Fruit fly (Drosophila melanogaster) whole organism, embryonic: Measurements from ENCODE around the gene CG14440.

ENCODE experiments used
- Atf3 ChIP-seq: fragments of 200-800 bp; sonication (Bioruptor generic); optimal IDR thresholded peaks from 3 replicates; lab custom pipeline; 2016; ENCODE audit warnings: missing biosample characterization, missing genetic modification characterization
- B-H2 ChIP-seq: fragments of 200-800 bp; sonication (Bioruptor generic); optimal IDR thresholded peaks from 2 replicates; lab custom pipeline; 2018; ENCODE audit warnings: missing biosample characterization, mild to moderate bottlenecking, missing genetic modification characterization
- Bteb2 ChIP-seq: fragments of 200-800 bp; sonication (Bioruptor generic); optimal IDR thresholded peaks from 2 replicates; lab custom pipeline; 2016; ENCODE audit warnings: missing biosample characterization, missing genetic modification characterization
- C15 ChIP-seq: fragments of 200-800 bp; sonication (Bioruptor generic); IDR thresholded peaks from 3 replicates; pipeline ENCODE4 v1.3.6; 2022; ENCODE audit warnings: missing biosample characterization, missing genetic modification characterization
- CG10267 ChIP-seq: fragments of 200-800 bp; sonication (Bioruptor generic); optimal IDR thresholded peaks from 2 replicates; lab custom pipeline; 2018; ENCODE audit warnings: missing biosample characterization, mild to moderate bottlenecking, missing genetic modification characterization, moderate library complexity
- CG10366 ChIP-seq: fragments of 200-800 bp; sonication (Bioruptor generic); IDR thresholded peaks from 2 replicates; pipeline ENCODE4 v1.3.6; 2022; ENCODE audit warnings: missing biosample characterization, missing genetic modification characterization
- CG12219 ChIP-seq: fragments of 200-800 bp; sonication (Bioruptor generic); optimal IDR thresholded peaks from 3 replicates; lab custom pipeline; 2018; ENCODE audit warnings: missing biosample characterization, mild to moderate bottlenecking, missing genetic modification characterization
- CG1233 ChIP-seq: fragments of 200-800 bp; sonication (Bioruptor generic); optimal IDR thresholded peaks from 4 replicates; lab custom pipeline; 2018; ENCODE audit warnings: missing biosample characterization, mild to moderate bottlenecking, missing genetic modification characterization
- CG13775 ChIP-seq: fragments of 200-800 bp; sonication (Bioruptor generic); optimal IDR thresholded peaks from 3 replicates; lab custom pipeline; 2017; ENCODE audit warnings: missing biosample characterization, mild to moderate bottlenecking, missing genetic modification characterization
- CG16863 ChIP-seq: fragments of 200-800 bp; sonication (Bioruptor generic); optimal IDR thresholded peaks from 3 replicates; lab custom pipeline; 2016; ENCODE audit warnings: missing biosample characterization, missing genetic modification characterization
- CG17912 ChIP-seq: fragments of 200-800 bp; sonication (Bioruptor generic); optimal IDR thresholded peaks from 2 replicates; lab custom pipeline; 2018; ENCODE audit warnings: missing biosample characterization, mild to moderate bottlenecking, missing genetic modification characterization
- CG2875 ChIP-seq: fragments of 200-800 bp; sonication (Bioruptor generic); optimal IDR thresholded peaks from 2 replicates; lab custom pipeline; 2017; ENCODE audit warnings: missing biosample characterization, mild to moderate bottlenecking, missing genetic modification characterization, missing genetic modification reagents
- CG3065 ChIP-seq: fragments of 200-800 bp; sonication (Bioruptor generic); optimal IDR thresholded peaks from 2 replicates; lab custom pipeline; 2016; ENCODE audit warnings: missing biosample characterization, missing genetic modification characterization
- CG32772 ChIP-seq: fragments of 200-800 bp; sonication (Bioruptor generic); IDR thresholded peaks from 2 replicates; pipeline ENCODE4 v1.3.6; 2022; ENCODE audit warnings: missing biosample characterization, missing genetic modification characterization
- CG43689 ChIP-seq: fragments of 200-800 bp; sonication (Bioruptor generic); IDR thresholded peaks from 2 replicates; pipeline ENCODE4 v1.3.6; 2022; ENCODE audit warnings: missing biosample characterization, missing genetic modification characterization
- CG4730 ChIP-seq: fragments of 200-800 bp; sonication (Bioruptor generic); IDR thresholded peaks from 2 replicates; pipeline ENCODE4 v1.3.6; 2022; ENCODE audit warnings: missing biosample characterization, missing genetic modification characterization
- CG5245 ChIP-seq: fragments of 200-800 bp; sonication (Bioruptor generic); optimal IDR thresholded peaks from 3 replicates; lab custom pipeline; 2016; ENCODE audit warnings: missing biosample characterization, missing genetic modification characterization
- CG6765 ChIP-seq: fragments of 200-800 bp; sonication (Bioruptor generic); optimal IDR thresholded peaks from 3 replicates; lab custom pipeline; 2017; ENCODE audit warnings: missing biosample characterization, mild to moderate bottlenecking, missing genetic modification characterization
- CG6813 ChIP-seq: fragments of 200-800 bp; sonication (Bioruptor generic); optimal IDR thresholded peaks from 2 replicates; lab custom pipeline; 2017; ENCODE audit warnings: missing biosample characterization, missing genetic modification characterization, mild to moderate bottlenecking, moderate library complexity, missing genetic modification reagents
- CG7745 ChIP-seq: fragments of 200-800 bp; sonication (Bioruptor generic); optimal IDR thresholded peaks from 2 replicates; lab custom pipeline; 2018; ENCODE audit warnings: missing biosample characterization, mild to moderate bottlenecking, missing genetic modification characterization, moderate library complexity
- CG7928 ChIP-seq: fragments of 200-800 bp; sonication (Bioruptor generic); optimal IDR thresholded peaks from 2 replicates; lab custom pipeline; 2017; ENCODE audit warnings: missing biosample characterization, mild to moderate bottlenecking, missing genetic modification characterization
- CG8478 ChIP-seq: fragments of >200 bp; optimal IDR thresholded peaks from 2 replicates; lab custom pipeline; 2018
- CG9215 ChIP-seq: fragments of 200-800 bp; sonication (Bioruptor generic); IDR thresholded peaks from 2 replicates; pipeline ENCODE4 v1.3.6; 2022; ENCODE audit warnings: missing biosample characterization, missing genetic modification characterization
- CHES-1-like ChIP-seq: fragments of 200-800 bp; sonication (Bioruptor generic); optimal IDR thresholded peaks from 2 replicates; lab custom pipeline; 2016; ENCODE audit warnings: missing biosample characterization, missing genetic modification characterization
- CoRest ChIP-seq: fragments of 200-800 bp; sonication (Bioruptor generic); optimal IDR thresholded peaks from 3 replicates; lab custom pipeline; 2018; ENCODE audit warnings: missing biosample characterization, mild to moderate bottlenecking, missing genetic modification characterization, moderate library complexity
- D19A ChIP-seq: fragments of 200-800 bp; optimal IDR thresholded peaks from 3 replicates; lab custom pipeline; 2019; ENCODE audit warnings: missing biosample characterization, mild to moderate bottlenecking, missing genetic modification characterization, moderate library complexity
- Deaf1 ChIP-seq: fragments of 200-800 bp; optimal IDR thresholded peaks from 3 replicates; lab custom pipeline; 2019; ENCODE audit warnings: missing biosample characterization, mild to moderate bottlenecking, missing genetic modification characterization, moderate library complexity
- Ets97D ChIP-seq: fragments of 200-800 bp; sonication (Bioruptor generic); optimal IDR thresholded peaks from 3 replicates; lab custom pipeline; 2016; ENCODE audit warnings: missing biosample characterization, missing genetic modification characterization
- Ptx1 ChIP-seq: fragments of 200-800 bp; sonication (Bioruptor generic); IDR thresholded peaks from 2 replicates; pipeline ENCODE4 v1.3.6; 2022; ENCODE audit warnings: missing biosample characterization, missing genetic modification characterization
- Stat92E ChIP-seq, 3 experiments: fragments of >200 bp in 2 of 3; fragments of 200-800 bp in 1 of 3; sonication (Bioruptor generic) in 1 of 3; optimal IDR thresholded peaks; 2 replicates each; lab custom pipeline; 2017 to 2019; ENCODE audit warnings: missing biosample characterization in 3 of 3, missing genetic modification characterization in 3 of 3, mild to moderate bottlenecking in 1 of 3, moderate library complexity in 1 of 3
- amos ChIP-seq: fragments of 200-800 bp; sonication (Bioruptor generic); IDR thresholded peaks from 2 replicates; pipeline ENCODE4 v1.3.6; 2022; ENCODE audit warnings: missing biosample characterization, missing genetic modification characterization; ENCODE audit not compliant: partially characterized antibody
- aop ChIP-seq: fragments of 200-800 bp; sonication (Bioruptor generic); IDR thresholded peaks from 2 replicates; pipeline ENCODE4 v1.3.6; 2022; ENCODE audit warnings: missing biosample characterization, missing genetic modification characterization
- chif ChIP-seq, 2 experiments: fragments of 200-800 bp; sonication (Bioruptor generic); optimal IDR thresholded peaks; 3 replicates each; lab custom pipeline; 2016; ENCODE audit warnings: missing biosample characterization in 2 of 2, missing genetic modification characterization in 2 of 2
- dysf ChIP-seq: fragments of 200-800 bp; sonication (Bioruptor generic); IDR thresholded peaks from 3 replicates; pipeline ENCODE4 v1.3.6; 2022; ENCODE audit warnings: missing biosample characterization, missing genetic modification characterization
- eyg ChIP-seq: fragments of 200-800 bp; sonication (Bioruptor generic); optimal IDR thresholded peaks from 3 replicates; lab custom pipeline; 2016; ENCODE audit warnings: missing biosample characterization, missing genetic modification characterization
- fd3F ChIP-seq: fragments of 200-800 bp; sonication (Bioruptor generic); optimal IDR thresholded peaks from 2 replicates; lab custom pipeline; 2018; ENCODE audit warnings: missing biosample characterization, mild to moderate bottlenecking, missing genetic modification characterization, moderate library complexity
- fru ChIP-seq: fragments of >200 bp; optimal IDR thresholded peaks from 2 replicates; lab custom pipeline; 2017
- mam ChIP-seq: fragments of 200-800 bp; sonication (Bioruptor generic); optimal IDR thresholded peaks from 3 replicates; lab custom pipeline; 2016; ENCODE audit warnings: missing biosample characterization, missing genetic modification characterization
- repo ChIP-seq: fragments of 200-800 bp; sonication (Bioruptor generic); optimal IDR thresholded peaks from 2 replicates; lab custom pipeline; 2016; ENCODE audit warnings: missing biosample characterization, missing genetic modification characterization
- sens-2 ChIP-seq: fragments of 200-800 bp; sonication (Bioruptor generic); IDR thresholded peaks from 2 replicates; pipeline ENCODE4 v1.3.6; 2022; ENCODE audit warnings: missing biosample characterization, missing genetic modification characterization
- shn ChIP-seq: fragments of 200-800 bp; sonication (Bioruptor generic); optimal IDR thresholded peaks from 3 replicates; lab custom pipeline; 2016; ENCODE audit warnings: missing biosample characterization, missing genetic modification characterization
- sisA ChIP-seq: fragments of 200-800 bp; sonication (Bioruptor generic); IDR thresholded peaks from 2 replicates; pipeline ENCODE4 v1.3.6; 2022; ENCODE audit warnings: missing biosample characterization, missing genetic modification characterization
- slou ChIP-seq: fragments of 200-800 bp; sonication (Bioruptor generic); optimal IDR thresholded peaks from 3 replicates; lab custom pipeline; 2016; ENCODE audit warnings: missing biosample characterization, missing genetic modification characterization
- sob ChIP-seq: fragments of 200-800 bp; sonication (Bioruptor generic); IDR thresholded peaks from 2 replicates; pipeline ENCODE4 v1.3.6; 2022; ENCODE audit warnings: missing biosample characterization, missing genetic modification characterization
- sr ChIP-seq: fragments of 200-800 bp; sonication (Bioruptor generic); IDR thresholded peaks from 3 replicates; pipeline ENCODE4 v1.3.6; 2022; ENCODE audit warnings: missing biosample characterization, missing genetic modification characterization
- tgo ChIP-seq: fragments of 200-800 bp; sonication (Bioruptor generic); IDR thresholded peaks from 3 replicates; pipeline ENCODE4 v1.3.6; 2022; ENCODE audit warnings: missing biosample characterization, missing genetic modification characterization
- tin ChIP-seq: fragments of 200-800 bp; sonication (Bioruptor generic); optimal IDR thresholded peaks from 3 replicates; lab custom pipeline; 2016; ENCODE audit warnings: missing biosample characterization, missing genetic modification characterization
- tio ChIP-seq: fragments of 200-800 bp; sonication (Bioruptor generic); optimal IDR thresholded peaks from 2 replicates; lab custom pipeline; 2017; ENCODE audit warnings: missing biosample characterization, missing genetic modification characterization, inconsistent platforms
- toy ChIP-seq: fragments of 200-800 bp; sonication (Bioruptor generic); IDR thresholded peaks from 2 replicates; pipeline ENCODE4 v1.3.6; 2022; ENCODE audit warnings: missing biosample characterization, missing genetic modification characterization
- ttk ChIP-seq: fragments of 200-800 bp; sonication (Bioruptor generic); IDR thresholded peaks from 2 replicates; pipeline ENCODE4 v2.1.2; 2022; ENCODE audit warnings: missing biosample characterization, missing genetic modification characterization
- vnd ChIP-seq: fragments of 200-800 bp; sonication (Bioruptor generic); IDR thresholded peaks from 3 replicates; pipeline ENCODE4 v1.3.6; 2022; ENCODE audit warnings: missing biosample characterization, missing genetic modification characterization; ENCODE audit not compliant: partially characterized antibody
- wor ChIP-seq: fragments of 200-800 bp; sonication (Bioruptor generic); IDR thresholded peaks from 2 replicates; pipeline ENCODE4 v1.3.6; 2022; ENCODE audit warnings: missing biosample characterization, missing genetic modification characterization

The CG14440 gene

DNA sequence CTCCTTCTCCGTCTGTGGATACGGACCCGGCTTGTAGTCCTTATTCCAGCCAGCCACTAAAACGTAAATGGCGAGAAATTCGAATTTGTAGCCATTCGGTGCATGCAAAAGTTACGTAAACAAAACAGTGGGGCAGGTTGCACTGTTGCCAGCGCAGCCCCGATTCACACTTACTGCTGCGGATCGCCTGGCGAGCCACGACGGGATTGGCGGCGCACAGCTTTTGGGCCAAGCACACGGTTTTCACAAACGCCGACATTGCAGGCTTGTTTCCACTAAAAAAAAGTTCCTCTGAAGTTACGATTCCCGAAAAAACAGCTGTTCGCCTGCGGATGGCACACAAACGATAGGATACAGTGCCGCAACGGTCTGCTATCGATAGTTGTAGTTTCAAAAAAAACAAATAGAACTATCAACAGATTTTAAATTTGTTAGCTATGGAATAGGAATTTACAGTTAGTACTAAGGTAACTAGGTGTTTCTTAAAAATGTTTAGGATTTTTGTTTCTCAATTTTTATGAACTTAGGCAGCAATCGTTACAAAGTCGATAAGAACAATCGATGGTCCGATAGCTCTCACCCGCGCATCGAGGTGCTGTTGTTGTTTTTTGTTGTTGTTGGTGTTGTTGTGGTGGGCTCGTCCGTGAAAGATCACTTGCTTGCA lies 20.4 kb downstream of the CG14440 start, which contains the start of gene Fum1 (continued):
- TF ChIP-seq CG4730 (GFP tag; lab: Robert Waterston, UW), result no peak
- TF ChIP-seq ttk (GFP tag; lab: Robert Waterston, UW), result no peak
- TF ChIP-seq CG12219 (GFP tag; lab: Kevin White, UChicago), result no peak
- peak; percentile 44 for TF ChIP-seq CG10267 (tag; lab: Kevin White, UChicago)
- peak; percentile 80 for TF ChIP-seq amos (GFP tag; lab: Robert Waterston, UW)
- no peak for TF ChIP-seq repo (GFP tag; lab: Kevin White, UChicago)
- TF ChIP-seq sr (GFP tag; lab: Robert Waterston, UW), result no peak
- TF ChIP-seq CG17912 (GFP tag; lab: Kevin White, UChicago), result no peak
- TF ChIP-seq CG16863 (GFP tag; lab: Kevin White, UChicago), result no peak
- no peak for TF ChIP-seq tgo (GFP tag; lab: Robert Waterston, UW)
- no peak for TF ChIP-seq dysf (GFP tag; lab: Robert Waterston, UW)
- no peak for TF ChIP-seq tin
- TF ChIP-seq CG13775, result no peak
- TF ChIP-seq CG9215 (GFP tag; lab: Robert Waterston, UW), result no peak
- TF ChIP-seq mam (GFP tag; lab: Kevin White, UChicago), result peak; percentile 23
- TF ChIP-seq sob (GFP tag; lab: Robert Waterston, UW), result no peak
- no peak for TF ChIP-seq chif (GFP tag; optimal IDR thresholded peaks at IDR 0.05; lab: Kevin White, UChicago)
- TF ChIP-seq Atf3 (GFP tag; lab: Kevin White, UChicago), result no peak
- TF ChIP-seq fd3F (GFP tag; lab: Kevin White, UChicago), result no peak
- TF ChIP-seq eyg (GFP tag; lab: Kevin White, UChicago), result no peak
- no peak for TF ChIP-seq CG2875 (GFP tag; lab: Kevin White, UChicago)
- no peak for TF ChIP-seq CG3065 (GFP tag; lab: Kevin White, UChicago)
- TF ChIP-seq CHES-1-like (GFP tag; lab: Kevin White, UChicago), result peak; percentile 36
- TF ChIP-seq CoRest (tag; lab: Kevin White, UChicago), result peak; percentile 24
- TF ChIP-seq CG7745 (tag; lab: Kevin White, UChicago), result no peak
- TF ChIP-seq aop (GFP tag; lab: Robert Waterston, UW), result no peak
- no peak for TF ChIP-seq sens-2 (GFP tag; lab: Robert Waterston, UW)
- TF ChIP-seq Stat92E (GFP tag; optimal IDR thresholded peaks at IDR 0.05; lab: Kevin White, UChicago), result peak in 1 of 3 experiments; percentile 57
- TF ChIP-seq Ets97D (GFP tag; lab: Kevin White, UChicago), result peak; percentile 4
- no peak for TF ChIP-seq tio (GFP tag; lab: Kevin White, UChicago)
- no peak for TF ChIP-seq Bteb2
- no peak for TF ChIP-seq CG32772 (GFP tag; lab: Robert Waterston, UW)
- TF ChIP-seq CG43689 (GFP tag; lab: Robert Waterston, UW), result no peak
- TF ChIP-seq Deaf1 (tag; lab: Kevin White, UChicago), result peak; percentile 8
- no peak for TF ChIP-seq C15 (GFP tag; lab: Robert Waterston, UW)
- no peak for TF ChIP-seq sisA (GFP tag; lab: Robert Waterston, UW)
- no peak for TF ChIP-seq CG6813 (GFP tag; lab: Kevin White, UChicago)
- no peak for TF ChIP-seq fru (lab: Kevin White, UChicago)
- TF ChIP-seq B-H2 (GFP tag; lab: Kevin White, UChicago), result no peak
- no peak for TF ChIP-seq CG10366
- no peak for TF ChIP-seq CG7928 (GFP tag; lab: Kevin White, UChicago)
- TF ChIP-seq vnd (GFP tag; lab: Robert Waterston, UW), result peak; percentile 89
- TF ChIP-seq CG5245 (GFP tag; lab: Kevin White, UChicago), result no peak
- TF ChIP-seq Ptx1, result no peak
- no peak for TF ChIP-seq D19A (tag; lab: Kevin White, UChicago)
- no peak for TF ChIP-seq CG6765
- no peak for TF ChIP-seq shn (GFP tag; lab: Kevin White, UChicago)
- TF ChIP-seq CG8478 (lab: Kevin White, UChicago), result no peak
- TF ChIP-seq toy, result no peak
- TF ChIP-seq slou (GFP tag; lab: Kevin White, UChicago), result no peak
- TF ChIP-seq CG1233, result no peak
- no peak for TF ChIP-seq wor (GFP tag; lab: Robert Waterston, UW)
